Fruit fly (Drosophila melanogaster) whole organism, wandering third instar larva: Measurements from ENCODE around the gene CG7968.

ENCODE experiments used
- CG32264 ChIP-seq: fragments of 200-800 bp; sonication (Bioruptor generic); optimal IDR thresholded peaks from 2 replicates; lab custom pipeline; 2016; ENCODE audit warnings: missing biosample characterization, missing genetic modification characterization
- CG9705 ChIP-seq: fragments of 200-800 bp; sonication (Bioruptor generic); optimal IDR thresholded peaks from 2 replicates; lab custom pipeline; 2018; ENCODE audit warnings: missing biosample characterization, mild to moderate bottlenecking, missing genetic modification characterization
- Dif ChIP-seq: fragments of 200-275, 200-300 bp; sonication (Bioruptor generic); optimal IDR thresholded peaks from 2 replicates; lab custom pipeline; 2018; ENCODE audit warnings: missing biosample characterization, missing genetic modification characterization; ENCODE audit not compliant: partially characterized antibody
- HLH106 ChIP-seq: fragments of 200-800 bp; optimal IDR thresholded peaks from 3 replicates; lab custom pipeline; 2019; ENCODE audit warnings: missing biosample characterization, mild to moderate bottlenecking, missing genetic modification characterization, moderate library complexity
- Hr83 ChIP-seq: fragments of 200-300 bp; sonication (Bioruptor generic); optimal IDR thresholded peaks from 2 replicates; lab custom pipeline; 2016; ENCODE audit warnings: missing biosample characterization, mild to moderate bottlenecking, missing genetic modification characterization, moderate library complexity; ENCODE audit not compliant: poor library complexity, severe bottlenecking
- Jra ChIP-seq: sonication (Bioruptor generic); optimal IDR thresholded peaks from 2 replicates; lab custom pipeline; 2016; ENCODE audit warnings: missing biosample characterization, missing genetic modification characterization
- Mio ChIP-seq: sonication (Bioruptor generic); optimal IDR thresholded peaks from 2 replicates; lab custom pipeline; 2016; ENCODE audit warnings: missing biosample characterization, missing genetic modification characterization
- N ChIP-seq: fragments of >200 bp; optimal IDR thresholded peaks from 2 replicates; lab custom pipeline; 2018; ENCODE audit warnings: missing biosample characterization, missing external identifiers, missing genetic modification characterization
- OdsH ChIP-seq: fragments of 200-800 bp; sonication (Bioruptor generic); optimal IDR thresholded peaks from 2 replicates; lab custom pipeline; 2016; ENCODE audit warnings: missing biosample characterization, mild to moderate bottlenecking, missing genetic modification characterization
- Rel ChIP-seq, 2 experiments: fragments of 200-800 bp; sonication (Bioruptor generic) in 1 of 2; optimal IDR thresholded peaks; 2 replicates in 1 of 2; 3 replicates in 1 of 2; lab custom pipeline; 2016 to 2019; ENCODE audit warnings: mild to moderate bottlenecking in 2 of 2, missing biosample characterization in 2 of 2, missing genetic modification characterization in 2 of 2, moderate library complexity in 1 of 2
- Sp1 ChIP-seq: fragments of 200-800 bp; sonication (Bioruptor generic); optimal IDR thresholded peaks from 3 replicates; lab custom pipeline; 2019; ENCODE audit warnings: missing biosample characterization, mild to moderate bottlenecking, missing genetic modification characterization, moderate library complexity
- Vsx2 ChIP-seq: fragments of 200-300, 225-300 bp; sonication (Bioruptor generic); optimal IDR thresholded peaks from 2 replicates; lab custom pipeline; 2018; ENCODE audit warnings: missing biosample characterization, missing genetic modification characterization; ENCODE audit not compliant: partially characterized antibody
- brk ChIP-seq: fragments of 200-800 bp; sonication (Bioruptor generic); optimal IDR thresholded peaks from 2 replicates; lab custom pipeline; 2016; ENCODE audit warnings: missing biosample characterization, mild to moderate bottlenecking, missing genetic modification characterization
- dl ChIP-seq, 2 experiments: fragments of 175-275, 200-275 bp in 1 of 2; fragments of 200-275 bp in 1 of 2; sonication (Bioruptor generic); optimal IDR thresholded peaks; lab custom pipeline; 2018; ENCODE audit warnings: mild to moderate bottlenecking in 2 of 2, missing biosample characterization in 2 of 2, missing genetic modification characterization in 2 of 2, moderate library complexity in 2 of 2; ENCODE audit not compliant: partially characterized antibody in 2 of 2, insufficient read depth in 1 of 2
- fru ChIP-seq: fragments of 200-800 bp; sonication (Bioruptor generic); optimal IDR thresholded peaks from 3 replicates; lab custom pipeline; 2016; ENCODE audit warnings: missing biosample characterization, mild to moderate bottlenecking, missing genetic modification characterization
- jim ChIP-seq: fragments of 175-275, 200-325 bp; sonication (Bioruptor generic); optimal IDR thresholded peaks from 2 replicates; lab custom pipeline; 2016; ENCODE audit warnings: missing biosample characterization, mild to moderate bottlenecking, missing genetic modification characterization
- pan ChIP-seq: fragments of >200 bp; optimal IDR thresholded peaks from 2 replicates; lab custom pipeline; 2017
- psq ChIP-seq: fragments of 200-800 bp; sonication (Bioruptor generic); optimal IDR thresholded peaks from 3 replicates; lab custom pipeline; 2017; ENCODE audit warnings: missing biosample characterization, mild to moderate bottlenecking, missing genetic modification characterization, moderate library complexity
- rgr ChIP-seq: fragments of 200-800 bp; sonication (Bioruptor generic); optimal IDR thresholded peaks from 3 replicates; lab custom pipeline; 2016; ENCODE audit warnings: missing biosample characterization, mild to moderate bottlenecking, missing genetic modification characterization
- tai ChIP-seq: sonication (Bioruptor generic); optimal IDR thresholded peaks from 2 replicates; lab custom pipeline; 2016; ENCODE audit warnings: missing biosample characterization, missing genetic modification characterization

CG7968 gene

DNA sequence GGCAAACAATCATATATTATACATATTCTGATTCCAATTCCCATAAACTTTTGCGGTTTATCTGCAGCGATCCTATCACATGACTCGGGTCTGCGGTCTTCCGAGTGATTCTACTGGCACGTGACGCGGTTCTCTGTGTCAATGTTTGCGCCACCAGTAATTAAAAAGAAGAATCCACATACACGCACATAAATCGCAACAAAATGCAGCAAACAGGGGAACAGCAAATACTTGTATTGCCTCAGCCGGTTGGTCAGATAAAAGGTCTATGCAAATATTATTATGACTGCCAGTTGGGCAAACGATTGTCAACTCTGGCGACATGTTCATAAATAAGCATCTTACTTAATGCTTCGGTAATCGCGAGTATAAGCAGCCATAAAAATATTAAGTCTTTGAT, 41.2 kb upstream of the CG7968 start:
- TF ChIP-seq dl (GFP tag; optimal IDR thresholded peaks at IDR 0.05; lab: Kevin White, UChicago; ENCODE audit: insufficient read depth in 1 of 2, partially characterized antibody in 2 of 2) (no peak), Sp1 (GFP tag; lab: Kevin White, UChicago) (peak; percentile 38), rgr (peak; percentile 45), Hr83 (peak; percentile 64), pan (lab: Kevin White, UChicago) (no peak), CG32264 (GFP tag; lab: Kevin White, UChicago) (peak; percentile 3), OdsH (GFP tag; lab: Kevin White, UChicago) (peak; percentile 34)

DNA sequence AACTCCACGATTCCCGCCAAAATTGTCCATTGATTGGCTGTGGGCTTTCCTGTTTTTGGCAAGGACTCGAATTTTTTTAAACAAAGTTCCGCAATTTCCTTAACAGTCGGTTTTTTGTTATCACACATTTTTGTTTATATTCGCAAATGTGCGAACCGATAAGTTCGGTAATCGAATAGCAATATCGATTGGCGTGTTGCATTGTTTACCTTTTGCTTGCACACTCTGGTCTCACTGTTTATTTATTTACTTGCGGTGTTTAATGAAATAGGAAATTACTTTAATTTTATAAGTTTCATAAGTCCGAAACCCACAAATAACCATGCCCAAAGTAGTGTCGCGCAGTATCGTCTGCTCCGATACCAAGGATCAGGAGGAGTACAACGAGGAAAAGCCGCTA, 37.9 kb upstream of the CG7968 start, which contains the start of the genes Adat1 and CG16865:
Gene Adat1, minus strand, starts transcription at position 152 of the 400 bp plus-strand sequence.
Gene CG16865, plus strand, starts transcription at position 200 of the 400 bp plus-strand sequence.
- TF ChIP-seq CG32264 (GFP tag; lab: Kevin White, UChicago) (no peak), brk (GFP tag; lab: Kevin White, UChicago) (no peak), Vsx2 (GFP tag; lab: Kevin White, UChicago) (no peak), CG9705 (peak; percentile 15), Hr83 (peak; percentile 21), jim (GFP tag; lab: Kevin White, UChicago) (no peak)

DNA sequence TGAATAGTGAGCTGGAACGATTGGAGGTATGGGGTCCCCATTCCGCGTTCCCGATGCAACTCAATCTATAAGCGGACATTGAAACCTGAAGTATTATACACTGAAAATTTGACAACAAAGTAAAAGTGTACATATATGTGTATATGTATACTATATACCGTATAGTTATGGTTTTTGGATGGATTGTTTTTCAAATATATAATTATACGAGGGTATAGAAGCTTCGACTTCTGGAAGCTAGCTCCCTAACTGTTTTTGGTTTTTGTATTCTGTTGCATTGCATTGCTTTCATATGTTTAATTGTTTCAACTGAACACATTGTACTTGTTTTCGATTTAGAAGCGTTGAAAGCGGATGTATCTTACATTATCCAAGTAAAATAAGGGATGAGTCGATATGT, 36.0 kb upstream of the CG7968 start, which contains the start of gene CG16888:
Gene CG16888, minus strand, starts transcription at position 101 of the 400 bp plus-strand sequence.
- TF ChIP-seq jim (GFP tag; lab: Kevin White, UChicago) (no peak), Jra (GFP tag; lab: Kevin White, UChicago) (no peak), pan (lab: Kevin White, UChicago) (no peak)

- TF ChIP-seq Rel (GFP tag; optimal IDR thresholded peaks at IDR 0.05; lab: Kevin White, UChicago) (no peak), Rel (tag; optimal IDR thresholded peaks at IDR 0.05; lab: Kevin White, UChicago) (peak; percentile 45), psq (no peak), brk (GFP tag; lab: Kevin White, UChicago) (no peak)
- TF ChIP-seq, all 38 proteins: peak for 1
These were observed 35.5 kb upstream of the CG7968 start, which contains the start of gene Sos for dm6 chr2L:13813604-13814178. Sos (plus strand) TSS chr2L:13813816.

- TF ChIP-seq Rel (GFP tag; optimal IDR thresholded peaks at IDR 0.05; lab: Kevin White, UChicago) (no peak), Rel (tag; optimal IDR thresholded peaks at IDR 0.05; lab: Kevin White, UChicago) (peak; percentile 91), dl (GFP tag; optimal IDR thresholded peaks at IDR 0.05; lab: Kevin White, UChicago; ENCODE audit: insufficient read depth in 1 of 2, partially characterized antibody in 2 of 2) (no peak)
These were observed 29.0 kb upstream of the CG7968 start for dm6 chr2L:13820176-13820575.

dm6 chr2L:13820948-13821347, 28.3 kb upstream of the CG7968 start, which contains the start of gene b:
b (plus strand) TSS chr2L:13821248.
- TF ChIP-seq fru (GFP tag; lab: Kevin White, UChicago) = no peak
- TF ChIP-seq Rel (GFP tag; optimal IDR thresholded peaks at IDR 0.05; lab: Kevin White, UChicago) = no peak
- TF ChIP-seq Rel (tag; optimal IDR thresholded peaks at IDR 0.05; lab: Kevin White, UChicago) = peak; percentile 79

dm6 chr2L:13827557-13827956, 21.6 kb upstream of the CG7968 start, which contains the start of gene PolG1:
PolG1 (minus strand) TSS chr2L:13827772.
- TF ChIP-seq dl (GFP tag; optimal IDR thresholded peaks at IDR 0.05; lab: Kevin White, UChicago; ENCODE audit: insufficient read depth in 1 of 2, partially characterized antibody in 2 of 2) = no peak
- no peak for TF ChIP-seq Mio (GFP tag; lab: Kevin White, UChicago)
- TF ChIP-seq HLH106 (tag; lab: Kevin White, UChicago) = no peak
- TF ChIP-seq pan (lab: Kevin White, UChicago) = no peak
- TF ChIP-seq Sp1 (GFP tag; lab: Kevin White, UChicago) = no peak
- no peak for TF ChIP-seq N (GFP tag; lab: Kevin White, UChicago)
- TF ChIP-seq psq = no peak
- no peak for TF ChIP-seq tai (GFP tag; lab: Kevin White, UChicago)
- TF ChIP-seq Jra (GFP tag; lab: Kevin White, UChicago) = no peak
- TF ChIP-seq jim (GFP tag; lab: Kevin White, UChicago) = no peak
- no peak for TF ChIP-seq brk (GFP tag; lab: Kevin White, UChicago)
- no peak for TF ChIP-seq Dif (GFP tag; lab: Kevin White, UChicago)

DNA sequence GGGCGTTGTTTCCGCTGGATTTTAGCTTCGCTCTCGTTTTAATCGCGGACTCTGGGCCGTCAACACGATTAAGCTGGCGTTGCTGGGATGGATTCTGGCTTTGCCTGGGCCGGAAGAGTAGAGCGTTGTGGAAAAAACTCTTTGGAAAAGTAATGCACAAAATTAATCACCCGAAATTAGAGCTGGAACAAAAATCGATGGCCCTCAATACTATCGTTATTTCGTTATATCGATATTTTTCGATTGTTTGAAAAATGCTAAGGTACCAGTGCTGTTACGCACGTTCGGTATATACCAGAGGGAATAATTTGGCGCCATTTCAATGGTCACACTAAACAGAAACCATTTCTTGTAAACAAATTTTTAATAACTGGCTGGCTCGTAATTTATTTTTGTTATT, 19.7 kb upstream of the CG7968 start, which contains the start of the genes Arpc1 and Orc5:
Gene Arpc1, minus strand, starts transcription at position 202 of the 400 bp plus-strand sequence.
Gene Orc5, plus strand, starts transcription at position 298 of the 400 bp plus-strand sequence.
- TF ChIP-seq Rel (GFP tag; optimal IDR thresholded peaks at IDR 0.05; lab: Kevin White, UChicago) (no peak), Rel (tag; optimal IDR thresholded peaks at IDR 0.05; lab: Kevin White, UChicago) (peak; percentile 58), Jra (GFP tag; lab: Kevin White, UChicago) (no peak)
